Worm (Caenorhabditis elegans) whole organism, mixed stage, embryonic: ENCODE data around the gene C18A11.3.
A peak's percentile ranks its signal among the peaks of the same experiment; 100 is the strongest.

ENCODE experiments used
- M03D4.4 ChIP-seq: sonication (generic microtip); optimal IDR thresholded peaks from 2 replicates; lab custom pipeline; 2017; ENCODE audit warnings: mild to moderate bottlenecking, missing genetic modification characterization, missing compliant biosample characterization
- bed-3 ChIP-seq: fragments of 200-800 bp; sonication (Bioruptor generic); optimal IDR thresholded peaks from 3 replicates; lab custom pipeline; 2018; ENCODE audit warnings: mild to moderate bottlenecking, missing genetic modification characterization, moderate library complexity, missing compliant biosample characterization
- blmp-1 ChIP-seq: fragments of 150-350 bp; optimal IDR thresholded peaks from 2 replicates; lab custom pipeline; 2014; ENCODE audit warnings: missing biosample characterization, missing genetic modification characterization
- ceh-39 ChIP-seq: fragments of 150-350 bp; optimal IDR thresholded peaks from 2 replicates; lab custom pipeline; 2014; ENCODE audit warnings: missing biosample characterization, missing genetic modification characterization
- ceh-43 ChIP-seq: fragments of 200-800 bp; sonication (Bioruptor generic); optimal IDR thresholded peaks from 2 replicates; lab custom pipeline; 2018; ENCODE audit warnings: mild to moderate bottlenecking, missing genetic modification characterization, moderate library complexity, missing compliant biosample characterization
- ceh-83 ChIP-seq: fragments of 200-800 bp; sonication (Bioruptor generic); optimal IDR thresholded peaks from 2 replicates; lab custom pipeline; 2018; ENCODE audit warnings: mild to moderate bottlenecking, missing genetic modification characterization, missing compliant biosample characterization
- ces-1 ChIP-seq: fragments of 150-350 bp; optimal IDR thresholded peaks from 2 replicates; lab custom pipeline; 2014; ENCODE audit warnings: missing biosample characterization, missing genetic modification reagents, missing genetic modification characterization
- cnd-1 ChIP-seq: fragments of 200-800 bp; sonication (Bioruptor generic); optimal IDR thresholded peaks from 2 replicates; lab custom pipeline; 2018; ENCODE audit warnings: mild to moderate bottlenecking, missing genetic modification characterization, missing compliant biosample characterization
- drap-1 ChIP-seq: fragments of 200-800 bp; sonication (Bioruptor generic); optimal IDR thresholded peaks from 3 replicates; lab custom pipeline; 2018; ENCODE audit warnings: mild to moderate bottlenecking, missing genetic modification characterization, missing compliant biosample characterization
- elt-1 ChIP-seq: sonication (generic microtip); optimal IDR thresholded peaks from 2 replicates; lab custom pipeline; 2017; ENCODE audit warnings: missing genetic modification characterization, mild to moderate bottlenecking, missing compliant biosample characterization, antibody characterized with exemption, moderate library complexity, borderline replicate concordance; ENCODE audit not compliant: insufficient read depth
- elt-3 ChIP-seq: fragments of 150-350 bp; optimal IDR thresholded peaks from 2 replicates; lab custom pipeline; 2014; ENCODE audit warnings: missing biosample characterization, missing genetic modification characterization
- ham-2 ChIP-seq: fragments of 200-800 bp; sonication (Bioruptor generic); optimal IDR thresholded peaks from 2 replicates; lab custom pipeline; 2018; ENCODE audit warnings: mild to moderate bottlenecking, missing genetic modification characterization, missing compliant biosample characterization
- hlh-1 ChIP-seq: fragments of 150-350 bp; optimal IDR thresholded peaks from 2 replicates; lab custom pipeline; 2014; ENCODE audit warnings: missing biosample characterization, missing genetic modification reagents, missing genetic modification characterization
- lin-32 ChIP-seq: fragments of 200-800 bp; sonication (Bioruptor generic); optimal IDR thresholded peaks from 2 replicates; lab custom pipeline; 2018; ENCODE audit warnings: mild to moderate bottlenecking, missing genetic modification characterization, missing compliant biosample characterization
- lsy-2 ChIP-seq: fragments of 150-350 bp; optimal IDR thresholded peaks from 2 replicates; lab custom pipeline; 2014; ENCODE audit warnings: missing biosample characterization, missing genetic modification characterization
- mab-5 ChIP-seq: fragments of 150-350 bp; optimal IDR thresholded peaks from 2 replicates; lab custom pipeline; 2014; ENCODE audit warnings: missing biosample characterization, missing genetic modification characterization
- mls-2 ChIP-seq: sonication (generic microtip); optimal IDR thresholded peaks from 2 replicates; lab custom pipeline; 2016; ENCODE audit warnings: mild to moderate bottlenecking, missing genetic modification characterization, moderate library complexity, missing compliant biosample characterization
- nhr-12 ChIP-seq: fragments of 150-350 bp; optimal IDR thresholded peaks from 2 replicates; lab custom pipeline; 2014; ENCODE audit warnings: missing biosample characterization, missing genetic modification characterization
- nhr-2 ChIP-seq: fragments of 150-350 bp; optimal IDR thresholded peaks from 2 replicates; lab custom pipeline; 2014; ENCODE audit warnings: missing biosample characterization, missing genetic modification characterization
- nhr-237 ChIP-seq: fragments of 150-350 bp; optimal IDR thresholded peaks from 2 replicates; lab custom pipeline; 2014; ENCODE audit warnings: missing biosample characterization, missing genetic modification characterization
- nhr-28 ChIP-seq: fragments of 150-350 bp; optimal IDR thresholded peaks from 2 replicates; lab custom pipeline; 2014; ENCODE audit warnings: missing biosample characterization, missing genetic modification characterization
- nhr-76 ChIP-seq: sonication (generic microtip); optimal IDR thresholded peaks from 2 replicates; lab custom pipeline; 2017; ENCODE audit warnings: missing biosample characterization, missing genetic modification characterization
- pha-4 ChIP-seq: fragments of 150-350 bp; optimal IDR thresholded peaks from 2 replicates; lab custom pipeline; 2018; ENCODE audit warnings: missing biosample characterization, missing genetic modification reagents, missing genetic modification characterization
- sem-2 ChIP-seq: fragments of 200-800 bp; sonication (Bioruptor generic); optimal IDR thresholded peaks from 2 replicates; lab custom pipeline; 2018; ENCODE audit warnings: mild to moderate bottlenecking, missing genetic modification characterization, missing compliant biosample characterization
- snpc-4 ChIP-seq: fragments of 150-350 bp; optimal IDR thresholded peaks from 2 replicates; lab custom pipeline; 2014; ENCODE audit warnings: missing biosample characterization, missing genetic modification characterization
- sptf-1 ChIP-seq: sonication (generic microtip); optimal IDR thresholded peaks from 2 replicates; lab custom pipeline; 2017; ENCODE audit warnings: mild to moderate bottlenecking, missing genetic modification characterization, moderate library complexity, missing compliant biosample characterization
- tbx-8 ChIP-seq: fragments of 200-800 bp; sonication (Bioruptor generic); optimal IDR thresholded peaks from 2 replicates; lab custom pipeline; 2018; ENCODE audit warnings: mild to moderate bottlenecking, missing genetic modification characterization, moderate library complexity, missing compliant biosample characterization
- unc-120 ChIP-seq: sonication (generic microtip); optimal IDR thresholded peaks from 2 replicates; lab custom pipeline; 2017; ENCODE audit warnings: missing genetic modification characterization, missing compliant biosample characterization; ENCODE audit not compliant: poor library complexity, severe bottlenecking
- unc-39 ChIP-seq: fragments of 150-350 bp; optimal IDR thresholded peaks from 2 replicates; lab custom pipeline; 2014; ENCODE audit warnings: missing biosample characterization, missing genetic modification characterization
- unc-62 ChIP-seq: fragments of 150-350 bp; optimal IDR thresholded peaks from 2 replicates; lab custom pipeline; 2014; ENCODE audit warnings: missing biosample characterization, missing genetic modification reagents, missing genetic modification characterization
- zip-8 ChIP-seq: fragments of 150-350 bp; optimal IDR thresholded peaks from 2 replicates; lab custom pipeline; 2014; ENCODE audit warnings: missing biosample characterization, missing genetic modification characterization
- ztf-11 ChIP-seq: fragments of 150-350 bp; optimal IDR thresholded peaks from 2 replicates; lab custom pipeline; 2014; ENCODE audit warnings: missing biosample characterization, missing genetic modification characterization

C18A11.3 gene

DNA sequence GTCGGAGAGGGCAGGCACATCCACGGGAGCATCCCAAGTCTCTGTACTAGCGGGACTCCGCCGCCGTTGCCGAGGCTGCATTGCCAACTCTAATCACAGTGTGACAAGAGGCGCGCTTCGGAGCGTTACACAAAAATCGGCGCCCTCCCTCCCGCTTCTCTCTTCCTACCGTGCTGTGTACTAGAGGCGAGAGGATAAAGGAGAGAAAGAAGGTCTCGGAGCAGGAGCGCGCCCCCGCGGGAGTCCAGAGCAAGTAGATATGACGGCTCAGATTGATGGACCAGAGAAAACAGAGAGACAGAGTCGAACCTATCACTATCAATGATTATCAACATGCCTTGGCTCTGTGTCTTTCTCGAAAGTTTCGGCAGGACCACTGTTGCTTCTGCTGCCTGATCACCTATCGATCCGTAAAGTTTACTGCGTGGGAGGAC is 7.9 kb upstream of the C18A11.3 start:
- TF ChIP-seq unc-39 (no peak), elt-1 (no peak), nhr-12 (tag; lab: Kevin White, UChicago) (no peak), unc-62 (GFP tag; lab: Kevin White, UChicago) (peak; percentile 96), drap-1 (GFP tag; lab: Kevin White, UChicago) (no peak), snpc-4 (tag; lab: Kevin White, UChicago) (no peak), unc-120 (tag; lab: Kevin White, UChicago) (peak; percentile 87), mab-5 (tag; lab: Kevin White, UChicago) (peak; percentile 26), hlh-1 (tag; lab: Kevin White, UChicago) (peak; percentile 80), sem-2 (GFP tag; lab: Kevin White, UChicago) (no peak), ceh-83 (GFP tag; lab: Kevin White, UChicago) (no peak), lin-32 (GFP tag; lab: Kevin White, UChicago) (no peak), ceh-43 (GFP tag; lab: Kevin White, UChicago) (no peak), sptf-1 (tag; lab: Kevin White, UChicago) (peak; percentile 15)
- TF ChIP-seq, all 35 proteins: peak for 5

DNA sequence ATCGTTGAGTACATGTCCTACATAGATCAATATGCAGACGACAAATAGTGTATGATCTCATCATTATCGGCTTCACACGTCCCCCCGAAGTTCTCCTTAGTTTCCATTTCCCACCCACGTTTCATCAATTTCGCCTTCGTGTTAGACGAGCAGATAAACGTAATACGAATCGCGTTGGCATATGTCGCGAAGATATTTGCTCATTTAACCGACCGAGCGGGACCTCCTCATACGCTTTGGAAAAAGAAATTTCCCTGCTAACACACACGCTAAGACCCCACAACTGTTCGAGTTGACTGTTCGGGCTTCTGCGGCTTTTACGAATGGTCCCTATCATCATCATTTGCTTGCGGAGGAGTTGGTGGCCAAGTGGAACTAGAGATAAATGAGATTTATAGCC is 6.4 kb upstream of the C18A11.3 start:
- TF ChIP-seq blmp-1 (tag; lab: Kevin White, UChicago), result no peak
- no peak for TF ChIP-seq mls-2 (tag; lab: Kevin White, UChicago)
- TF ChIP-seq ceh-39 (tag; lab: Kevin White, UChicago), result no peak
- no peak for TF ChIP-seq ztf-11 (tag; lab: Kevin White, UChicago)
- TF ChIP-seq elt-3 (tag; lab: Kevin White, UChicago), result no peak
- TF ChIP-seq lin-32 (GFP tag; lab: Kevin White, UChicago), result no peak
- TF ChIP-seq bed-3, result no peak
- no peak for TF ChIP-seq nhr-12 (tag; lab: Kevin White, UChicago)
- no peak for TF ChIP-seq drap-1 (GFP tag; lab: Kevin White, UChicago)
- no peak for TF ChIP-seq nhr-237
- no peak for TF ChIP-seq lsy-2 (tag; lab: Kevin White, UChicago)
- no peak for TF ChIP-seq ces-1 (GFP tag; lab: Kevin White, UChicago)
- TF ChIP-seq snpc-4 (tag; lab: Kevin White, UChicago), result no peak
- TF ChIP-seq sptf-1 (tag; lab: Kevin White, UChicago), result no peak
- TF ChIP-seq sem-2 (GFP tag; lab: Kevin White, UChicago), result no peak
- TF ChIP-seq M03D4.4 (tag; lab: Kevin White, UChicago), result no peak
- peak; percentile 87 for TF ChIP-seq unc-120 (tag; lab: Kevin White, UChicago)
- TF ChIP-seq zip-8 (tag; lab: Kevin White, UChicago), result no peak
- no peak for TF ChIP-seq nhr-76 (tag; lab: Kevin White, UChicago)
- TF ChIP-seq nhr-28, result no peak
- TF ChIP-seq ceh-83 (GFP tag; lab: Kevin White, UChicago), result no peak
- TF ChIP-seq unc-39, result no peak
- no peak for TF ChIP-seq ham-2 (GFP tag; lab: Kevin White, UChicago)
- TF ChIP-seq cnd-1 (tag; lab: Kevin White, UChicago), result no peak
- peak; percentile 71 for TF ChIP-seq unc-62 (GFP tag; lab: Kevin White, UChicago)
- peak; percentile 88 for TF ChIP-seq hlh-1 (tag; lab: Kevin White, UChicago)

DNA sequence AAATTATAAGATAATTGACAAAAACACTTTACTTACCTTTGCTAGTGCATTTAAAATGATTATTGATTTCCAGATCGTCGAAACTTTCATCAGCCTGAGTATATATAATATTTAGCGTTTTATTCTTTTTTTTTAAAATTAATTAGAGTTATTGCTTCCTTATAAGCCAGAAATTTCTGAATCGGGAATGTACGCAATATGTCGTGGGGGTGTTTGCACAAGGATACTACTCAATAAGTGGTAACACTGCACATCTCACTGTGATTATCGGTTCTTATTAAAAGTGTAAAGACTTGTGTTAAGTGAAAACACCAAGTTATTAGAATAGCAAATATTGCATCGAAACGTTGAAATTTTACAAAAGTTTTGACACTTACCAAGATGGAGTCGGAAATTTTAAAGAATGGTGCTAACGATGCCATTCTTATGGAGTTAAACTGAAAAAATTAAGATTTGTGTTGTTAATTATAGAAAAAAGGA is 3.1 kb upstream of the C18A11.3 start, which contains the start of gene dim-1:
Gene dim-1 (minus strand): TSS at position 430 of the 480 bp plus-strand sequence.
- TF ChIP-seq pha-4 (tag; lab: Kevin White, UChicago) (no peak), drap-1 (GFP tag; lab: Kevin White, UChicago) (no peak), tbx-8 (GFP tag; lab: Kevin White, UChicago) (no peak), nhr-2 (tag; lab: Kevin White, UChicago) (no peak), ceh-39 (tag; lab: Kevin White, UChicago) (no peak), unc-120 (tag; lab: Kevin White, UChicago) (peak; percentile 72), ham-2 (GFP tag; lab: Kevin White, UChicago) (no peak), ceh-43 (GFP tag; lab: Kevin White, UChicago) (no peak), ztf-11 (tag; lab: Kevin White, UChicago) (no peak), snpc-4 (tag; lab: Kevin White, UChicago) (no peak), ces-1 (GFP tag; lab: Kevin White, UChicago) (peak; percentile 52), unc-39 (no peak)
- TF ChIP-seq, all 35 proteins: peak for 2

ce11 chrX:8059999-8060398 is 924 bp upstream of the C18A11.3 start:
- TF ChIP-seq nhr-28 (no peak), ham-2 (GFP tag; lab: Kevin White, UChicago) (peak; percentile 1), nhr-2 (tag; lab: Kevin White, UChicago) (peak; percentile 17), lsy-2 (tag; lab: Kevin White, UChicago) (no peak), nhr-12 (tag; lab: Kevin White, UChicago) (no peak)
